Fruit fly (Drosophila melanogaster): ENCODE data around the gene CG1578.

Gene CG1578

DNA sequence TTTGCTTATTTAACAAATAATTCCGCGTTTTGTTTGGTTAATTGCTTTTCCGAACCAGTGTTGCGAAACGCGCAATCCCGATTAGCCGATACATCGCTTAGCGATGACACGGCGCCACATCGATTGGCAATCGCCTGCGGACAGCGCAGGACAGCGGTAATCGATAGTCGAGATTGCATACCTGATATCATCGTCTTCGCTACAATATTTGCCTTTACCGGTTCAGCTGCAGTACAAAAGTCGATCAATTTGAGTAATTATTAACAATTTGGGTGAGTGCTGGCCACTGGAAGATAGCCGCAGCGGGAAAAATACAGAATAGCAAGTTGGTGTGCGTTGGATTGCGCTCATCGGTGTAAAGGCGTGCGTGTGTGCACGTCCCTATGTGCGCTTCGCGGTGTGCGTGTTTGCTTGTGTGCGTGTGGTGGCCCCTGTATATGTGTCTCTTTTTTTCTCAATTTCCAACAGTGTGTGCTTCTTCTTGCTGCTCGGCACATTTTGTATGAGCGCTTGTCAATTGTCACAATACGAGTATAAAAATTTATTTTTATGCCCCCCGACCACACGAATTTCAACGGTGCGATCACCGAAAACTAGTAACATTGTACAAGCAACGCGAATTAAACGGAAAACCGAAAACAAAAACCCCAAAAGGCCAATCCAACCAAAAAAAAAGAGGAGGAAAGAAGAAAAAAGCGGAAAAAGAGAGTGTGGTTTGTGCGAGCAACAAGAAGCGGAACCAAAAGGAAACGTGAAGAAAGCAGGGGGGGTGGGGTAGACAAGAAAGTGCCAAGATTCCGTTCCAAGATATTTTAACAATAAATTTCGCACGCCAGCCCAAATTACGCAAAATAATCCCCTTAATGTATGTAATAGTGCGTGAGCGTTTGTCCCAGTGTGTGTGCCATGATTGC is 23.7 kb downstream of the CG1578 start, which contains the start of gene CkIIbeta (continued):
- TF ChIP-seq lov (optimal IDR thresholded peaks at IDR 0.05) (no peak), lov (GFP tag; IDR thresholded peaks at IDR 0.05) (peak; percentile 26; the same call in 1 of the 3 replicates), CG42726 (GFP tag; IDR thresholded peaks at IDR 0.05; ENCODE audit: partially characterized antibody) (peak; percentile 97), CG8290 (GFP tag; optimal IDR thresholded peaks at IDR 0.05) (peak; percentile 84), CG8290 (tag; optimal IDR thresholded peaks at IDR 0.05) (peak in 1 of 2 experiments; percentile 83), CG6791 (GFP tag; IDR thresholded peaks at IDR 0.05; ENCODE audit: partially characterized antibody) (peak; percentile 97), cwo (GFP tag; optimal IDR thresholded peaks at IDR 0.05) (no peak), yki (optimal IDR thresholded peaks at IDR 0.05) (no peak), sna (GFP tag; IDR thresholded peaks at IDR 0.05; ENCODE audit: partially characterized antibody) (peak; percentile 89), CG4424 (GFP tag; optimal IDR thresholded peaks at IDR 0.05) (peak; percentile 21), Max (GFP tag; optimal IDR thresholded peaks at IDR 0.05) (no peak), Spps (tag; optimal IDR thresholded peaks at IDR 0.05) (peak; percentile 18), Camta (GFP tag; optimal IDR thresholded peaks at IDR 0.05) (peak; percentile 52), CG17328 (GFP tag; IDR thresholded peaks at IDR 0.05) (peak; percentile 35; the same call in 1 of the 2 replicates), fd3F (GFP tag; optimal IDR thresholded peaks at IDR 0.05) (no peak), mirr (GFP tag; optimal IDR thresholded peaks at IDR 0.05) (no peak), dm (GFP tag; optimal IDR thresholded peaks at IDR 0.05) (peak; percentile 42), HmgZ (tag; optimal IDR thresholded peaks at IDR 0.05) (peak; percentile 17), CG9876 (GFP tag; optimal IDR thresholded peaks at IDR 0.05) (peak; percentile 29), Hr39 (optimal IDR thresholded peaks at IDR 0.05) (no peak), CoRest (tag; optimal IDR thresholded peaks at IDR 0.05) (peak; percentile 35), BEAF-32 (GFP tag; optimal IDR thresholded peaks at IDR 0.05) (peak; percentile 98), odd (GFP tag; optimal IDR thresholded peaks at IDR 0.05) (no peak), slp2 (GFP tag; optimal IDR thresholded peaks at IDR 0.05) (no peak), Aef1 (GFP tag; IDR thresholded peaks at IDR 0.05) (no peak; the same call in 2 of the 3 replicates), CG1603 (tag; optimal IDR thresholded peaks at IDR 0.05) (peak; percentile 81), Dip2 (GFP tag; IDR thresholded peaks at IDR 0.05) (no peak), CG15601 (tag; optimal IDR thresholded peaks at IDR 0.05) (no peak), CG11093 (GFP tag; IDR thresholded peaks at IDR 0.05) (no peak), CG13296 (GFP tag; optimal IDR thresholded peaks at IDR 0.05) (no peak), ase (GFP tag; IDR thresholded peaks at IDR 0.05) (no peak), CG18011 (GFP tag; optimal IDR thresholded peaks at IDR 0.05) (no peak), pum (GFP tag; optimal IDR thresholded peaks at IDR 0.05) (peak; percentile 57), CG12299 (tag; optimal IDR thresholded peaks at IDR 0.05) (peak; percentile 53), CG8281 (tag; optimal IDR thresholded peaks at IDR 0.05) (no peak), CG30431 (GFP tag; optimal IDR thresholded peaks at IDR 0.05) (no peak), hb (GFP tag; IDR thresholded peaks at IDR 0.05; ENCODE audit: partially characterized antibody) (peak; percentile 95), CG3995 (GFP tag; optimal IDR thresholded peaks at IDR 0.05) (peak; percentile 64), CG34224 (GFP tag; IDR thresholded peaks at IDR 0.05; ENCODE audit: partially characterized antibody) (peak; percentile 86), CHES-1-like (GFP tag; optimal IDR thresholded peaks at IDR 0.05) (peak; percentile 28), Lim3 (GFP tag; IDR thresholded peaks at IDR 0.05) (no peak), trh (GFP tag; optimal IDR thresholded peaks at IDR 0.05) (no peak), bcd (GFP tag; optimal IDR thresholded peaks at IDR 0.05) (peak; percentile 41), CG15479 (GFP tag; optimal IDR thresholded peaks at IDR 0.05) (peak; percentile 46), ttk (GFP tag; IDR thresholded peaks at IDR 0.05) (no peak), CG10321 (GFP tag; IDR thresholded peaks at IDR 0.05) (no peak), Xbp1 (GFP tag; optimal IDR thresholded peaks at IDR 0.05) (peak; percentile 71), az2 (GFP tag; optimal IDR thresholded peaks at IDR 0.05) (peak; percentile 1), lilli (GFP tag; optimal IDR thresholded peaks at IDR 0.05) (peak; percentile 63), eve (GFP tag; optimal IDR thresholded peaks at IDR 0.05) (no peak)

All from whole organism, embryonic.